Fruit fly (Drosophila melanogaster) whole organism, embryonic: Measurements from ENCODE around the gene CG6901.
A peak's percentile ranks its signal among the peaks of the same experiment; 100 is the strongest.

ENCODE experiments used
- CG10366 ChIP-seq: fragments of 200-800 bp; sonication (Bioruptor generic); IDR thresholded peaks from 2 replicates; pipeline ENCODE4 v1.3.6; 2022; ENCODE audit warnings: missing biosample characterization, missing genetic modification characterization
- CG12155 ChIP-seq: fragments of 200-800 bp; sonication (Bioruptor generic); optimal IDR thresholded peaks from 3 replicates; lab custom pipeline; 2016; ENCODE audit warnings: missing biosample characterization, missing genetic modification characterization
- CG12219 ChIP-seq: fragments of 200-800 bp; sonication (Bioruptor generic); optimal IDR thresholded peaks from 3 replicates; lab custom pipeline; 2018; ENCODE audit warnings: missing biosample characterization, mild to moderate bottlenecking, missing genetic modification characterization
- CG13775 ChIP-seq: fragments of 200-800 bp; sonication (Bioruptor generic); optimal IDR thresholded peaks from 3 replicates; lab custom pipeline; 2017; ENCODE audit warnings: missing biosample characterization, mild to moderate bottlenecking, missing genetic modification characterization
- CG14014 ChIP-seq: fragments of 200-800 bp; sonication (Bioruptor generic); IDR thresholded peaks from 2 replicates; pipeline ENCODE4 v1.3.6; 2022; ENCODE audit warnings: missing biosample characterization, missing genetic modification characterization
- CG15514 ChIP-seq: fragments of 200-800 bp; sonication (Bioruptor generic); optimal IDR thresholded peaks from 3 replicates; lab custom pipeline; 2017; ENCODE audit warnings: missing biosample characterization, missing genetic modification characterization, mild to moderate bottlenecking, moderate library complexity, missing genetic modification reagents
- CG2678 ChIP-seq: fragments of 200-800 bp; sonication (Bioruptor generic); optimal IDR thresholded peaks from 3 replicates; lab custom pipeline; 2019; ENCODE audit warnings: missing biosample characterization, mild to moderate bottlenecking, missing genetic modification characterization, moderate library complexity
- CG2889 ChIP-seq: fragments of 200-800 bp; sonication (Bioruptor generic); IDR thresholded peaks from 3 replicates; pipeline ENCODE4 v1.3.6; 2022; ENCODE audit warnings: missing biosample characterization, missing genetic modification characterization
- CG30403 ChIP-seq: fragments of 200-800 bp; sonication (Bioruptor generic); optimal IDR thresholded peaks from 3 replicates; lab custom pipeline; 2016; ENCODE audit warnings: missing biosample characterization, missing genetic modification characterization
- CG31365 ChIP-seq: fragments of 200-800 bp; sonication (Bioruptor generic); optimal IDR thresholded peaks from 2 replicates; lab custom pipeline; 2018; ENCODE audit warnings: missing biosample characterization, mild to moderate bottlenecking, missing genetic modification characterization
- CG3163 ChIP-seq: fragments of 200-800 bp; sonication (Bioruptor generic); optimal IDR thresholded peaks from 3 replicates; lab custom pipeline; 2016; ENCODE audit warnings: missing biosample characterization, missing genetic modification characterization
- CG4360 ChIP-seq: fragments of 200-800 bp; sonication (Bioruptor generic); IDR thresholded peaks from 2 replicates; pipeline ENCODE4 v1.3.6; 2022; ENCODE audit warnings: missing biosample characterization, missing genetic modification characterization
- CG4820 ChIP-seq: fragments of 200-800 bp; sonication (Bioruptor generic); optimal IDR thresholded peaks from 3 replicates; lab custom pipeline; 2016; ENCODE audit warnings: missing biosample characterization, missing genetic modification characterization
- CG6683 ChIP-seq: fragments of 200-800 bp; sonication (Bioruptor generic); optimal IDR thresholded peaks from 2 replicates; lab custom pipeline; 2017; ENCODE audit warnings: missing biosample characterization, mild to moderate bottlenecking, missing genetic modification characterization, missing genetic modification reagents
- CG7271 ChIP-seq: fragments of 200-800 bp; sonication (Bioruptor generic); optimal IDR thresholded peaks from 2 replicates; lab custom pipeline; 2018; ENCODE audit warnings: missing biosample characterization, mild to moderate bottlenecking, missing genetic modification characterization, moderate library complexity
- CG7372 ChIP-seq: fragments of 200-800 bp; sonication (Bioruptor generic); IDR thresholded peaks from 2 replicates; pipeline ENCODE4 v1.3.6; 2022; ENCODE audit warnings: missing biosample characterization, missing genetic modification characterization
- CG7928 ChIP-seq: fragments of 200-800 bp; sonication (Bioruptor generic); optimal IDR thresholded peaks from 2 replicates; lab custom pipeline; 2017; ENCODE audit warnings: missing biosample characterization, mild to moderate bottlenecking, missing genetic modification characterization
- CG8765 ChIP-seq: fragments of 200-800 bp; sonication (Bioruptor generic); IDR thresholded peaks from 2 replicates; pipeline ENCODE4 v1.3.6; 2022; ENCODE audit warnings: missing biosample characterization, missing genetic modification characterization
- CG9817 ChIP-seq: fragments of 200-800 bp; sonication (Bioruptor generic); optimal IDR thresholded peaks from 2 replicates; lab custom pipeline; 2018; ENCODE audit warnings: missing biosample characterization, mild to moderate bottlenecking, missing genetic modification characterization, moderate library complexity
- CkIIα-i1 ChIP-seq: fragments of 200-800 bp; sonication (Bioruptor generic); IDR thresholded peaks from 2 replicates; pipeline ENCODE4 v1.3.6; 2022; ENCODE audit warnings: missing biosample characterization, missing genetic modification characterization
- CrebB ChIP-seq: fragments of 200-800 bp; sonication (Bioruptor generic); optimal IDR thresholded peaks from 3 replicates; lab custom pipeline; 2018; ENCODE audit warnings: missing biosample characterization, mild to moderate bottlenecking, missing genetic modification characterization
- D ChIP-seq, 2 experiments: fragments of 200-800 bp in 1 of 2; fragments of >200 bp in 1 of 2; sonication (Bioruptor generic) in 1 of 2; optimal IDR thresholded peaks; 2 replicates in 1 of 2; 3 replicates in 1 of 2; lab custom pipeline; 2017; ENCODE audit warnings: mild to moderate bottlenecking in 1 of 2, missing biosample characterization in 1 of 2, missing genetic modification characterization in 1 of 2, missing genetic modification reagents in 1 of 2
- Dbx ChIP-seq: fragments of 200-800 bp; sonication (Bioruptor generic); IDR thresholded peaks from 3 replicates; pipeline ENCODE4 v1.3.6; 2022; ENCODE audit warnings: missing biosample characterization, missing genetic modification characterization
- Deaf1 ChIP-seq: fragments of 200-800 bp; optimal IDR thresholded peaks from 3 replicates; lab custom pipeline; 2019; ENCODE audit warnings: missing biosample characterization, mild to moderate bottlenecking, missing genetic modification characterization, moderate library complexity
- Dll ChIP-seq: fragments of 200-800 bp; sonication (Bioruptor generic); IDR thresholded peaks from 4 replicates; pipeline ENCODE4 v1.3.6; 2022; ENCODE audit warnings: missing biosample characterization, missing genetic modification characterization; ENCODE audit not compliant: partially characterized antibody
- ERR ChIP-seq: fragments of 200-800 bp; sonication (Bioruptor generic); optimal IDR thresholded peaks from 2 replicates; lab custom pipeline; 2016; ENCODE audit warnings: missing biosample characterization, missing genetic modification characterization
- Elba2 ChIP-seq: fragments of 200-800 bp; sonication (Bioruptor generic); optimal IDR thresholded peaks from 3 replicates; lab custom pipeline; 2016; ENCODE audit warnings: missing biosample characterization, missing genetic modification characterization
- Fer3 ChIP-seq: fragments of 200-800 bp; sonication (Bioruptor generic); optimal IDR thresholded peaks from 2 replicates; lab custom pipeline; 2018; ENCODE audit warnings: missing biosample characterization, mild to moderate bottlenecking, missing genetic modification characterization, moderate library complexity
- GATAe ChIP-seq: fragments of 200-800 bp; sonication (Bioruptor generic); conservative IDR thresholded peaks from 2 replicates; pipeline ENCODE4 v1.3.6; 2022; ENCODE audit warnings: missing biosample characterization, missing genetic modification characterization
- HLH3B ChIP-seq: fragments of 200-800 bp; sonication (Bioruptor generic); IDR thresholded peaks from 2 replicates; pipeline ENCODE4 v1.3.6; 2022; ENCODE audit warnings: missing biosample characterization, missing genetic modification characterization
- Hey ChIP-seq: fragments of 200-800 bp; sonication (Bioruptor generic); optimal IDR thresholded peaks from 3 replicates; lab custom pipeline; 2018; ENCODE audit warnings: missing biosample characterization, mild to moderate bottlenecking, missing genetic modification characterization
- HmgD ChIP-seq: fragments of 200-800 bp; sonication (Bioruptor generic); optimal IDR thresholded peaks from 3 replicates; lab custom pipeline; 2016; ENCODE audit warnings: missing biosample characterization, missing genetic modification characterization
- Nf-YB ChIP-seq: fragments of 200-800 bp; sonication (Bioruptor generic); optimal IDR thresholded peaks from 3 replicates; lab custom pipeline; 2019; ENCODE audit warnings: missing biosample characterization, mild to moderate bottlenecking, missing genetic modification characterization, moderate library complexity
- Rx ChIP-seq: fragments of 200-800 bp; sonication (Bioruptor generic); IDR thresholded peaks from 2 replicates; pipeline ENCODE4 v1.3.6; 2022; ENCODE audit warnings: missing biosample characterization, missing genetic modification characterization
- TFAM ChIP-seq: fragments of 200-800 bp; sonication (Bioruptor generic); optimal IDR thresholded peaks from 2 replicates; lab custom pipeline; 2017; ENCODE audit warnings: missing biosample characterization, missing genetic modification characterization, inconsistent platforms
- Xbp1 ChIP-seq: fragments of 200-800 bp; sonication (Bioruptor generic); optimal IDR thresholded peaks from 3 replicates; lab custom pipeline; 2016; ENCODE audit warnings: missing biosample characterization, mild to moderate bottlenecking, missing genetic modification characterization
- aop ChIP-seq: fragments of 200-800 bp; sonication (Bioruptor generic); IDR thresholded peaks from 2 replicates; pipeline ENCODE4 v1.3.6; 2022; ENCODE audit warnings: missing biosample characterization, missing genetic modification characterization
- bcd ChIP-seq: fragments of 200-800 bp; sonication (Bioruptor generic); optimal IDR thresholded peaks from 2 replicates; lab custom pipeline; 2017; ENCODE audit warnings: missing biosample characterization, mild to moderate bottlenecking, missing genetic modification characterization
- dati ChIP-seq: fragments of 200-800 bp; sonication (Bioruptor generic); IDR thresholded peaks from 2 replicates; pipeline ENCODE4 v1.3.6; 2022; ENCODE audit warnings: missing biosample characterization, missing genetic modification characterization
- disco-r ChIP-seq: fragments of 200-800 bp; sonication (Bioruptor generic); optimal IDR thresholded peaks from 2 replicates; lab custom pipeline; 2016; ENCODE audit warnings: missing biosample characterization, missing genetic modification characterization
- dm ChIP-seq: fragments of 200-800 bp; sonication (Bioruptor generic); optimal IDR thresholded peaks from 3 replicates; lab custom pipeline; 2016; ENCODE audit warnings: missing biosample characterization, missing genetic modification characterization
- exex ChIP-seq: fragments of 200-800 bp; sonication (Bioruptor generic); optimal IDR thresholded peaks from 4 replicates; lab custom pipeline; 2018; ENCODE audit warnings: missing biosample characterization, mild to moderate bottlenecking, missing genetic modification characterization, moderate library complexity
- fd96Cb ChIP-seq: fragments of 200-800 bp; sonication (Bioruptor generic); optimal IDR thresholded peaks from 2 replicates; lab custom pipeline; 2018; ENCODE audit warnings: missing biosample characterization, mild to moderate bottlenecking, missing genetic modification characterization, moderate library complexity
- fru ChIP-seq: fragments of >200 bp; optimal IDR thresholded peaks from 2 replicates; lab custom pipeline; 2017
- gem ChIP-seq: fragments of 200-800 bp; sonication (Bioruptor generic); optimal IDR thresholded peaks from 2 replicates; lab custom pipeline; 2019; ENCODE audit warnings: missing biosample characterization, mild to moderate bottlenecking, missing genetic modification characterization, moderate library complexity
- gsb-n ChIP-seq: fragments of 200-800 bp; sonication (Bioruptor generic); optimal IDR thresholded peaks from 3 replicates; lab custom pipeline; 2018; ENCODE audit warnings: missing biosample characterization, mild to moderate bottlenecking, missing genetic modification characterization
- rib ChIP-seq: fragments of 200-800 bp; sonication (Bioruptor generic); IDR thresholded peaks from 2 replicates; pipeline ENCODE4 v1.3.6; 2022; ENCODE audit warnings: missing biosample characterization, missing genetic modification characterization
- sd ChIP-seq: fragments of 200-800 bp; sonication (Bioruptor generic); optimal IDR thresholded peaks from 3 replicates; lab custom pipeline; 2018; ENCODE audit warnings: missing biosample characterization, mild to moderate bottlenecking, missing genetic modification characterization, moderate library complexity
- zen2 ChIP-seq: fragments of 200-800 bp; sonication (Bioruptor generic); IDR thresholded peaks from 3 replicates; pipeline ENCODE4 v1.3.6; 2022; ENCODE audit warnings: missing biosample characterization, missing genetic modification characterization; ENCODE audit not compliant: partially characterized antibody
- zfh1 ChIP-seq: fragments of 200-800 bp; sonication (Bioruptor generic); IDR thresholded peaks from 3 replicates; pipeline ENCODE4 v1.3.6; 2022; ENCODE audit warnings: missing biosample characterization, missing genetic modification characterization

The CG6901 gene

DNA sequence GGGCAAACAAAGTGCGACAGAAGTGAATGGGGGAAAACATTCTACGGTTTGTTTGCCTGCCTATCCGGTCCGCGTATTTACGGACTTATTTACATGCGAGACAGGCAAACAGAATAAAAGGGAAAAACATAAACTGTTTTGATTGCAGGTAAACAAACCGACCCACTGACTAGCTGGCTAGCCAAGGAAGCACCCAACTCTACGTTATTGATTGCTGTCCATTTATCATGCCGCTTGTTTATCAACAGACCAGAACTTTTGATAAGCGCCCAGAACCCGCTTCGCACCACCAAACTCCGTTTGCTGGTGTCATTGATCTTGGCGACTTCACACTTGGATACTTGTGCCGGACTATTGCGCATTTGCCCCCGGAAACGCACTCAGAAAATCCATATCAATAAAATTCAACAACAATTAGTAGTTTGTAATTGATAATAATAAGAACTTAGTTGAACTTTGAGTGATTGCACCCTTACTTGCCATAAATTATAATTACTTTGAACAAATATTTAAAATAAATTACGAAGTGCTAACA, 8.7 kb downstream of the CG6901 start (continued):
- TF ChIP-seq zen2 (GFP tag; lab: Robert Waterston, UW) = no peak
- TF ChIP-seq CG12219 (GFP tag; lab: Kevin White, UChicago) = peak; percentile 74
- TF ChIP-seq CG8765 = no peak
- TF ChIP-seq CG4820 = no peak
- TF ChIP-seq zfh1 (GFP tag; lab: Robert Waterston, UW) = peak; percentile 57; the same call in 2 of the 3 replicates
- peak; percentile 1 for TF ChIP-seq CG12155
- TF ChIP-seq HmgD (GFP tag; lab: Kevin White, UChicago) = no peak
- TF ChIP-seq CG4360 (GFP tag; lab: Robert Waterston, UW) = no peak
- TF ChIP-seq bcd (GFP tag; lab: Kevin White, UChicago) = peak; percentile 38
- TF ChIP-seq ERR (GFP tag; lab: Kevin White, UChicago) = peak; percentile 26
- TF ChIP-seq exex (tag; lab: Kevin White, UChicago) = peak; percentile 52
- TF ChIP-seq HLH3B (GFP tag; lab: Robert Waterston, UW) = peak; percentile 36; the same call in 1 of the 2 replicates
- TF ChIP-seq disco-r = no peak
- no peak for TF ChIP-seq CkIIα-i1 (GFP tag; lab: Robert Waterston, UW)
- peak; percentile 60 for TF ChIP-seq gsb-n (tag; lab: Kevin White, UChicago)
- TF ChIP-seq CG7928 (GFP tag; lab: Kevin White, UChicago) = no peak
- TF ChIP-seq fru (lab: Kevin White, UChicago) = no peak
- TF ChIP-seq CG2889 = 0 out of 3 replicates have a peak, but pooled peaks have one; percentile 35
- peak; percentile 42 for TF ChIP-seq Nf-YB (GFP tag; lab: Kevin White, UChicago)
- no peak for TF ChIP-seq D (optimal IDR thresholded peaks at IDR 0.05; lab: Kevin White, UChicago)
- peak; percentile 55 for TF ChIP-seq D (GFP tag; optimal IDR thresholded peaks at IDR 0.05; lab: Kevin White, UChicago)
- TF ChIP-seq CG7372 (GFP tag; lab: Robert Waterston, UW) = no peak
- peak; percentile 21 for TF ChIP-seq sd (tag; lab: Kevin White, UChicago)
- TF ChIP-seq fd96Cb = no peak
- peak; percentile 50; the same call in 1 of the 3 replicates for TF ChIP-seq Dbx (GFP tag; lab: Robert Waterston, UW)
- TF ChIP-seq dm (GFP tag; lab: Kevin White, UChicago) = peak; percentile 27
- no peak for TF ChIP-seq Xbp1 (GFP tag; lab: Kevin White, UChicago)
- peak; percentile 19 for TF ChIP-seq CG13775 (GFP tag; lab: Kevin White, UChicago)
- peak; percentile 47 for TF ChIP-seq gem (tag; lab: Kevin White, UChicago)
- peak; percentile 72 for TF ChIP-seq CG2678 (tag; lab: Kevin White, UChicago)
- peak; percentile 70 for TF ChIP-seq Hey (tag; lab: Kevin White, UChicago)
- 0 out of 2 replicates have a peak, but pooled peaks have one; percentile 8 for TF ChIP-seq GATAe (GFP tag; lab: Robert Waterston, UW)
- no peak for TF ChIP-seq Deaf1 (tag; lab: Kevin White, UChicago)
- TF ChIP-seq rib (GFP tag; lab: Robert Waterston, UW) = peak; percentile 68; the same call in 1 of the 2 replicates
- TF ChIP-seq CG10366 = peak; percentile 43
- peak; percentile 39 for TF ChIP-seq Fer3 (tag; lab: Kevin White, UChicago)
- TF ChIP-seq CG15514 (GFP tag; lab: Kevin White, UChicago) = peak; percentile 39
- TF ChIP-seq CG3163 = peak; percentile 21
- no peak for TF ChIP-seq dati
- TF ChIP-seq Dll (GFP tag; lab: Robert Waterston, UW) = no peak
- no peak for TF ChIP-seq Rx (GFP tag; lab: Robert Waterston, UW)
- TF ChIP-seq CG14014 (GFP tag; lab: Robert Waterston, UW) = peak; percentile 59; the same call in 1 of the 2 replicates
- no peak for TF ChIP-seq aop
- TF ChIP-seq CG7271 (tag; lab: Kevin White, UChicago) = peak; percentile 15
- peak; percentile 86 for TF ChIP-seq CrebB (tag; lab: Kevin White, UChicago)
- TF ChIP-seq CG9817 = peak; percentile 21
- peak; percentile 51 for TF ChIP-seq CG31365 (tag; lab: Kevin White, UChicago)
- no peak for TF ChIP-seq CG6683 (GFP tag; lab: Kevin White, UChicago)
- no peak for TF ChIP-seq CG30403 (GFP tag; lab: Kevin White, UChicago)
- TF ChIP-seq TFAM (GFP tag; lab: Kevin White, UChicago) = peak; percentile 39
- no peak for TF ChIP-seq Elba2 (GFP tag; lab: Kevin White, UChicago)
